Fruit fly (Drosophila melanogaster): ENCODE results near the gene CG13921.

DNA sequence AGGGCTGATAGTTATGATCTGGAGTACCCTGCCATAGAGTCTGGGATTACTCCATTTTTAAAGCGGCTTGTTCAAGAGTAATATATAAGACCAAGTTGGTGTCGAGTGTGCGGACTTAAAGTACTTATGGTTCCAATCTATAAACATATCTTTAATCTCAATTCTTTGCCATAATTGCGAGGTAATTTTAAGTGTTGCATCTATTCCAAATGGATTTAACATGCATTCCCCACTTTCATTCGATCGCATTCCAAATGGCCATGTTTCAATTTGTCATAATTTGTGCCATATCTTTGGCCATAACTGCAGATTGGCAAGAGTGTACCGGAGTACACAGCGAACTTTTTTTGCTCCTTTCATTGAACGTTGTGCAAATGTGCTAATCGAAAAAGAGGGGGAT lies 35.5 kb upstream of the CG13921 start:
- no peak for TF ChIP-seq CG8478 (optimal IDR thresholded peaks at IDR 0.05)
- no peak for TF ChIP-seq EcR (GFP tag; optimal IDR thresholded peaks at IDR 0.05)
- no peak for TF ChIP-seq pan (optimal IDR thresholded peaks at IDR 0.05)

Measured in whole organism.